Fruit fly (Drosophila melanogaster) whole organism: ENCODE results near the gene Bx42.

Experiments
- CG8478 ChIP-seq: fragments of >200 bp; optimal IDR thresholded peaks from 2 replicates; lab custom pipeline; 2018; ENCODE audit warnings: inconsistent platforms
- Dll ChIP-seq: fragments of >200 bp; optimal IDR thresholded peaks from 2 replicates; lab custom pipeline; 2017
- EcR ChIP-seq, 2 experiments: fragments of >200 bp; optimal IDR thresholded peaks; 2 replicates each; lab custom pipeline; 2017; ENCODE audit warnings: missing biosample characterization in 2 of 2, missing genetic modification characterization in 2 of 2, missing genetic modification reagents in 2 of 2
- usp ChIP-seq: fragments of >200 bp; optimal IDR thresholded peaks from 2 replicates; lab custom pipeline; 2017; ENCODE audit warnings: missing biosample characterization, missing genetic modification characterization, mixed read lengths

- TF ChIP-seq Dll (lab: Kevin White, UChicago) = no peak
- no peak for TF ChIP-seq CG8478
- TF ChIP-seq EcR (GFP tag; optimal IDR thresholded peaks at IDR 0.05; lab: Kevin White, UChicago) = no peak
- TF ChIP-seq usp (GFP tag; lab: Kevin White, UChicago) = no peak
These were observed 43.7 kb downstream of the Bx42 start for dm6 chrX:9062665-9063064.
